Fruit fly (Drosophila melanogaster): ENCODE data around the gene CG43077.

CG43077 gene

dm6 chrX:17111958-17112953 lies 43.9 kb upstream of the CG43077 start (continued):
- TF ChIP-seq achi (GFP tag; optimal IDR thresholded peaks at IDR 0.05) = peak; percentile 36
- no peak for TF ChIP-seq dsx (GFP tag; optimal IDR thresholded peaks at IDR 0.05; ENCODE audit: poor library complexity, severe bottlenecking)
- TF ChIP-seq Smox (GFP tag; optimal IDR thresholded peaks at IDR 0.05) = peak; percentile 37
- no peak for TF ChIP-seq CG6854 (GFP tag; optimal IDR thresholded peaks at IDR 0.05)
- TF ChIP-seq lz (GFP tag; optimal IDR thresholded peaks at IDR 0.05) = no peak
- no peak for TF ChIP-seq Ets21C (GFP tag; optimal IDR thresholded peaks at IDR 0.05)
- TF ChIP-seq salr (GFP tag; optimal IDR thresholded peaks at IDR 0.05) = peak in 1 of 2 experiments; percentile 70
- TF ChIP-seq vri (GFP tag; optimal IDR thresholded peaks at IDR 0.05) = no peak
- peak; percentile 14 for TF ChIP-seq CG31627 (GFP tag; optimal IDR thresholded peaks at IDR 0.05)
- peak; percentile 3 for TF ChIP-seq dac (GFP tag; optimal IDR thresholded peaks at IDR 0.05)
- TF ChIP-seq pdm3 (GFP tag; optimal IDR thresholded peaks at IDR 0.05) = peak; percentile 55
- peak; percentile 6 for TF ChIP-seq Met (GFP tag; optimal IDR thresholded peaks at IDR 0.05)
- peak; percentile 23 for TF ChIP-seq spab (GFP tag; optimal IDR thresholded peaks at IDR 0.05)
- peak; percentile 21 for TF ChIP-seq CG10669 (GFP tag; optimal IDR thresholded peaks at IDR 0.05)
- peak; percentile 30 for TF ChIP-seq Ets96B (tag; optimal IDR thresholded peaks at IDR 0.05)
- TF ChIP-seq fkh (GFP tag; optimal IDR thresholded peaks at IDR 0.05) = no peak
- peak; percentile 47 for TF ChIP-seq Eip75B (GFP tag; optimal IDR thresholded peaks at IDR 0.05)

dm6 chrX:17111274-17111673 lies 43.0 kb upstream of the CG43077 start:
- TF ChIP-seq dsx (GFP tag; optimal IDR thresholded peaks at IDR 0.05; ENCODE audit: poor library complexity, severe bottlenecking) = no peak
- TF ChIP-seq net (GFP tag; optimal IDR thresholded peaks at IDR 0.05) = peak; percentile 0
- TF ChIP-seq achi (GFP tag; optimal IDR thresholded peaks at IDR 0.05) = peak; percentile 22
- TF ChIP-seq Lpt (GFP tag; optimal IDR thresholded peaks at IDR 0.05) = no peak
- TF ChIP-seq Sox14 (GFP tag; optimal IDR thresholded peaks at IDR 0.05) = no peak
- TF ChIP-seq acj6 (GFP tag; optimal IDR thresholded peaks at IDR 0.05) = peak; percentile 23
- no peak for TF ChIP-seq Eip93F (GFP tag; optimal IDR thresholded peaks at IDR 0.05)
- TF ChIP-seq CG6808 (GFP tag; optimal IDR thresholded peaks at IDR 0.05) = no peak
- no peak for TF ChIP-seq cyc (GFP tag; optimal IDR thresholded peaks at IDR 0.05)
- TF ChIP-seq CG11762 (GFP tag; optimal IDR thresholded peaks at IDR 0.05; ENCODE audit: insufficient read depth) = no peak
- no peak for TF ChIP-seq CG8632 (GFP tag; optimal IDR thresholded peaks at IDR 0.05)
- no peak for TF ChIP-seq CG16779 (tag; optimal IDR thresholded peaks at IDR 0.05)
- TF ChIP-seq Eip75B (GFP tag; optimal IDR thresholded peaks at IDR 0.05) = no peak
- no peak for TF ChIP-seq Blimp-1 (GFP tag; optimal IDR thresholded peaks at IDR 0.05)
- TF ChIP-seq CG10669 (GFP tag; optimal IDR thresholded peaks at IDR 0.05) = peak; percentile 6
- no peak for TF ChIP-seq ss (GFP tag; optimal IDR thresholded peaks at IDR 0.05)
- TF ChIP-seq CG3032 (tag; optimal IDR thresholded peaks at IDR 0.05) = no peak
- TF ChIP-seq CG31627 (GFP tag; optimal IDR thresholded peaks at IDR 0.05) = peak; percentile 0
- peak; percentile 38 for TF ChIP-seq Met (GFP tag; optimal IDR thresholded peaks at IDR 0.05)
- no peak for TF ChIP-seq salr (GFP tag; optimal IDR thresholded peaks at IDR 0.05)
- TF ChIP-seq fd85E (GFP tag; optimal IDR thresholded peaks at IDR 0.05) = no peak
- TF ChIP-seq Sox15 (GFP tag; optimal IDR thresholded peaks at IDR 0.05) = no peak
- no peak for TF ChIP-seq CG6854 (GFP tag; optimal IDR thresholded peaks at IDR 0.05)
- TF ChIP-seq esn (GFP tag; optimal IDR thresholded peaks at IDR 0.05) = peak; percentile 9
- TF ChIP-seq CG1621 (tag; optimal IDR thresholded peaks at IDR 0.05) = no peak
- no peak for TF ChIP-seq CG6792 (GFP tag; optimal IDR thresholded peaks at IDR 0.05)
- TF ChIP-seq Gug (GFP tag; IDR thresholded peaks at IDR 0.05) = no peak
- peak; percentile 44 for TF ChIP-seq CG4318 (GFP tag; optimal IDR thresholded peaks at IDR 0.05)
- TF ChIP-seq Hr38 (GFP tag; optimal IDR thresholded peaks at IDR 0.05) = no peak
- TF ChIP-seq Eip78C (GFP tag) = peak; percentile 76
- TF ChIP-seq CG9139 (GFP tag; optimal IDR thresholded peaks at IDR 0.05) = no peak
- TF ChIP-seq Ets21C (GFP tag; optimal IDR thresholded peaks at IDR 0.05) = no peak
- no peak for TF ChIP-seq CG11294 (GFP tag; IDR thresholded peaks at IDR 0.05)
- TF ChIP-seq pdm3 (GFP tag; optimal IDR thresholded peaks at IDR 0.05) = peak; percentile 35
- peak; percentile 21 for TF ChIP-seq Hr4 (GFP tag; optimal IDR thresholded peaks at IDR 0.05)
- no peak for TF ChIP-seq vri (GFP tag; optimal IDR thresholded peaks at IDR 0.05)
- TF ChIP-seq Smox (GFP tag; optimal IDR thresholded peaks at IDR 0.05) = peak; percentile 14
- no peak for TF ChIP-seq CG11902 (GFP tag; optimal IDR thresholded peaks at IDR 0.05)
- peak; percentile 22 for TF ChIP-seq CG34406 (GFP tag; optimal IDR thresholded peaks at IDR 0.05)
- peak; percentile 30 for TF ChIP-seq OdsH (GFP tag; optimal IDR thresholded peaks at IDR 0.05)
- TF ChIP-seq lz (GFP tag; optimal IDR thresholded peaks at IDR 0.05) = no peak

Data from whole organism, prepupa.